Worm (Caenorhabditis elegans) whole organism, L1 larva: ENCODE data around the gene clec-205.
A peak's percentile ranks its signal among the peaks of the same experiment; 100 is the strongest.

ENCODE experiments used
- C04F5.9 ChIP-seq: sonication (generic microtip); optimal IDR thresholded peaks from 2 replicates; lab custom pipeline; 2016; ENCODE audit warnings: missing genetic modification characterization, missing compliant biosample characterization
- C16A3.4 ChIP-seq: fragments of 150-350 bp; optimal IDR thresholded peaks from 2 replicates; lab custom pipeline; 2014; ENCODE audit warnings: missing biosample characterization, missing genetic modification characterization
- Y116A8C.19 ChIP-seq: sonication (generic microtip); optimal IDR thresholded peaks from 2 replicates; lab custom pipeline; 2016; ENCODE audit warnings: missing compliant biosample characterization, missing genetic modification characterization, borderline replicate concordance
- ama-1 ChIP-seq: fragments of 150-350 bp; optimal IDR thresholded peaks from 2 replicates; lab custom pipeline; 2014
- blmp-1 ChIP-seq: fragments of 150-350 bp; optimal IDR thresholded peaks from 2 replicates; lab custom pipeline; 2014; ENCODE audit warnings: missing biosample characterization, missing genetic modification characterization
- ceh-8 ChIP-seq: fragments of 200-800 bp; sonication (Bioruptor generic); optimal IDR thresholded peaks from 2 replicates; lab custom pipeline; 2018; ENCODE audit warnings: mild to moderate bottlenecking, missing genetic modification characterization, moderate library complexity, missing compliant biosample characterization
- ceh-82 ChIP-seq, 3 experiments: fragments of 150-350 bp in 1 of 3; sonication (generic microtip) in 2 of 3; optimal IDR thresholded peaks; 2 replicates each; lab custom pipeline; 2014 to 2017; ENCODE audit warnings: missing biosample characterization in 3 of 3, missing genetic modification characterization in 3 of 3
- ceh-88 ChIP-seq: fragments of 200-800 bp; sonication (Bioruptor generic); IDR thresholded peaks from 2 replicates; pipeline ENCODE4 v1.3.6; 2022; ENCODE audit warnings: missing genetic modification characterization, missing compliant biosample characterization
- ces-1 ChIP-seq: fragments of 150-350 bp; optimal IDR thresholded peaks from 2 replicates; lab custom pipeline; 2014; ENCODE audit warnings: missing biosample characterization, missing genetic modification reagents, missing genetic modification characterization
- dsc-1 ChIP-seq: sonication (generic microtip); optimal IDR thresholded peaks from 2 replicates; lab custom pipeline; 2016; ENCODE audit warnings: mild to moderate bottlenecking, missing genetic modification characterization, missing compliant biosample characterization
- efl-1 ChIP-seq, 4 experiments: fragments of 150-350 bp; optimal IDR thresholded peaks in 3 of 4; peaks in 1 of 4; 1 replicate in 1 of 4; 2 replicates in 3 of 4; lab custom pipeline; 2014; ENCODE audit warnings: missing biosample characterization in 2 of 4, missing genetic modification characterization in 2 of 4, missing genetic modification reagents in 2 of 4
- elt-2 ChIP-seq: sonication (generic microtip); optimal IDR thresholded peaks from 2 replicates; lab custom pipeline; 2016; ENCODE audit warnings: missing genetic modification characterization, mild to moderate bottlenecking, inconsistent platforms, missing compliant biosample characterization, missing genetic modification reagents
- ets-5 ChIP-seq: fragments of 200-800 bp; sonication (Bioruptor generic); IDR thresholded peaks from 2 replicates; pipeline ENCODE4 v1.3.6; 2022; ENCODE audit warnings: missing genetic modification characterization, missing compliant biosample characterization
- fkh-10 ChIP-seq: sonication (generic microtip); optimal IDR thresholded peaks from 2 replicates; lab custom pipeline; 2017; ENCODE audit warnings: missing biosample characterization, missing genetic modification reagents, missing genetic modification characterization
- fkh-8 ChIP-seq: sonication (generic microtip); optimal IDR thresholded peaks from 2 replicates; lab custom pipeline; 2016; ENCODE audit warnings: mild to moderate bottlenecking, missing genetic modification characterization, missing compliant biosample characterization
- grh-1 ChIP-seq: fragments of 200-800 bp; sonication (Bioruptor generic); IDR thresholded peaks from 2 replicates; pipeline ENCODE4 v1.3.6; 2022; ENCODE audit warnings: missing genetic modification reagents, missing genetic modification characterization, missing compliant biosample characterization
- lin-35 ChIP-seq, 2 experiments: fragments of 150-350 bp; optimal IDR thresholded peaks; 2 replicates each; lab custom pipeline; 2014; ENCODE audit warnings: missing biosample characterization in 2 of 2, missing genetic modification characterization in 2 of 2, missing genetic modification reagents in 2 of 2
- lin-39 ChIP-seq: fragments of 150-350 bp; optimal IDR thresholded peaks from 2 replicates; lab custom pipeline; 2014; ENCODE audit warnings: missing biosample characterization, missing genetic modification reagents, missing genetic modification characterization
- lir-3 ChIP-seq: sonication (generic microtip); optimal IDR thresholded peaks from 2 replicates; lab custom pipeline; 2016; ENCODE audit warnings: mild to moderate bottlenecking, missing genetic modification characterization, moderate library complexity, missing compliant biosample characterization; ENCODE audit not compliant: poor library complexity
- mab-9 ChIP-seq: fragments of 200-800 bp; sonication (Bioruptor generic); IDR thresholded peaks from 2 replicates; pipeline ENCODE4 v1.3.6; 2022; ENCODE audit warnings: missing genetic modification reagents, missing genetic modification characterization, missing compliant biosample characterization
- mef-2 ChIP-seq: fragments of 150-350 bp; optimal IDR thresholded peaks from 2 replicates; lab custom pipeline; 2014; ENCODE audit warnings: missing biosample characterization, missing genetic modification characterization
- nhr-11 ChIP-seq: fragments of 150-350 bp; optimal IDR thresholded peaks from 2 replicates; lab custom pipeline; 2014; ENCODE audit warnings: missing biosample characterization, missing genetic modification characterization
- nhr-28 ChIP-seq: fragments of 150-350 bp; optimal IDR thresholded peaks from 2 replicates; lab custom pipeline; 2014; ENCODE audit warnings: missing biosample characterization, missing genetic modification characterization
- nhr-47 ChIP-seq: sonication (generic microtip); optimal IDR thresholded peaks from 2 replicates; lab custom pipeline; 2016; ENCODE audit warnings: mild to moderate bottlenecking, missing genetic modification characterization, moderate library complexity, missing compliant biosample characterization
- nhr-71 ChIP-seq: sonication (generic microtip); optimal IDR thresholded peaks from 2 replicates; lab custom pipeline; 2016; ENCODE audit warnings: mild to moderate bottlenecking, missing genetic modification characterization, moderate library complexity, missing compliant biosample characterization
- nhr-76 ChIP-seq: sonication (generic microtip); optimal IDR thresholded peaks from 2 replicates; lab custom pipeline; 2017; ENCODE audit warnings: missing biosample characterization, missing genetic modification characterization
- pax-3 ChIP-seq: fragments of 200-800 bp; sonication (Bioruptor generic); optimal IDR thresholded peaks from 2 replicates; lab custom pipeline; 2018; ENCODE audit warnings: mild to moderate bottlenecking, missing genetic modification characterization, moderate library complexity, missing compliant biosample characterization
- snpc-4 ChIP-seq: fragments of 150-350 bp; optimal IDR thresholded peaks from 2 replicates; lab custom pipeline; 2014; ENCODE audit warnings: missing biosample characterization, missing genetic modification characterization
- sptf-1 ChIP-seq: fragments of 150-350 bp; optimal IDR thresholded peaks from 2 replicates; lab custom pipeline; 2014; ENCODE audit warnings: missing biosample characterization, missing genetic modification characterization
- unc-86 ChIP-seq: sonication (generic microtip); optimal IDR thresholded peaks from 2 replicates; lab custom pipeline; 2016; ENCODE audit warnings: missing genetic modification characterization, missing compliant biosample characterization
- unc-98 ChIP-seq: fragments of 200-800 bp; sonication (Bioruptor generic); IDR thresholded peaks from 2 replicates; pipeline ENCODE4 v1.3.6; 2022; ENCODE audit warnings: missing genetic modification characterization, missing compliant biosample characterization
- xbp-1 ChIP-seq: sonication (generic microtip); optimal IDR thresholded peaks from 2 replicates; lab custom pipeline; 2016; ENCODE audit warnings: missing genetic modification characterization, missing compliant biosample characterization
- zip-4 ChIP-seq: fragments of 200-800 bp; sonication (Bioruptor generic); optimal IDR thresholded peaks from 2 replicates; lab custom pipeline; 2018; ENCODE audit warnings: mild to moderate bottlenecking, missing genetic modification characterization, moderate library complexity, missing compliant biosample characterization

clec-205 gene

DNA sequence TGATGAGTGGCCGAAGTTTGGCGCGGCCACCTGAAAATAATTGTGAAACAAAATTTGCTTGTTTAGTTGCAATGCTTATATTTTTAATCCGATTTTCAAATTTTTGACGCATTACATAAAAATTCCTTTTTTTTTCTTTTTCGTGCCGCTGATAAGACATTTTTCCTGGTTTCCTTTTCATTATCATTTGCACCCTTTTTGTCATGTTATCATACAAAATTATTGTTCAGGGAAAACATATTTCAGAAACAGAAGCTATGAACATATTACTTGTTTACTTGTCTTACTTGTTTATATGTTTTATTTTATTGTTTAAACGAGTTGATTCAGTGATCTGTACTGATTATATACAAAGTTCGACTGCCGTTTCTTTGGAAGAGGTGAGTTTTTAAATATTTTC, at the start of gene clec-205:
TSS of gene clec-205 (plus strand) at position 212 of the 400 bp plus-strand sequence.
- peak; percentile 66 for TF ChIP-seq elt-2
- no peak for TF ChIP-seq snpc-4
- TF ChIP-seq xbp-1: no peak
- TF ChIP-seq efl-1 (optimal IDR thresholded peaks at IDR 0.05; lab: Kevin White, UChicago): no peak
- TF ChIP-seq efl-1 (GFP tag; optimal IDR thresholded peaks at IDR 0.05 in 1 of 2; lab: Kevin White, UChicago): peak in 1 of 2 experiments; percentile 84

ce11 chrV:1710909-1711308, 49.8 kb upstream of the clec-205 start, which contains the start of gene srw-100:
srw-100 (plus strand) TSS chrV:1711209.
- TF ChIP-seq fkh-10 (GFP tag; lab: Kevin White, UChicago) (no peak), C16A3.4 (tag; lab: Kevin White, UChicago) (no peak), nhr-28 (no peak), nhr-71 (tag; lab: Kevin White, UChicago) (no peak), unc-86 (tag; lab: Kevin White, UChicago) (no peak)

DNA sequence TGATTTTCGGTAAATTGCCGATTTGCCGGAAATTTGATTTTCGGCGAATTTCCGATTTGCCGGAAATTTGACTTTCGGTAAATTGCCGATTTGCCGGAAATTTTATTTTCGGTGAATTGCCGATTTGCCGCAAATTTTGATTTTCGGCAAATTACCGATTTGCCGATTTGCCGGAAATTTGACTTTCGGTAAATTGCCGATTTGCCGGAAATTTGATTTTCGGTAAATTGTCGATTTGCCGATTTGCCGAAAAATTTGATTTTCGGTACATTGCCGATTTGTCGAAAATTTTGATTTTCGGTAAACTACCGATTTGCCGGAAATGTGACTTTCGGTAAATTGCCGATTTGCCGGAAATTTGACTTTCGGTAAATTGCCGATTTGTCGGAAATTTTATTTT, 46.9 kb upstream of the clec-205 start:
- TF ChIP-seq unc-98 (GFP tag; lab: Robert Waterston, UW) (peak; percentile 44; the same call in 1 of the 2 replicates), ets-5 (0 out of 2 replicates have a peak, but pooled peaks have one; percentile 17), mab-9 (GFP tag; lab: Robert Waterston, UW) (peak; percentile 58; the same call in 1 of the 2 replicates), grh-1 (0 out of 2 replicates have a peak, but pooled peaks have one; percentile 18), ceh-88 (GFP tag; lab: Robert Waterston, UW) (peak; percentile 20; the same call in 1 of the 2 replicates)

ce11 chrV:1716892-1717291, 43.8 kb upstream of the clec-205 start, which contains the start of gene srw-103:
srw-103 (plus strand) TSS chrV:1717192.
- TF ChIP-seq fkh-8 (tag; lab: Kevin White, UChicago): peak; percentile 7
- no peak for TF ChIP-seq pax-3 (tag; lab: Kevin White, UChicago)
- TF ChIP-seq, all 84 proteins: peak for 1

- TF ChIP-seq Y116A8C.19 (tag; lab: Kevin White, UChicago) (no peak), fkh-8 (tag; lab: Kevin White, UChicago) (peak; percentile 60), nhr-11 (peak; percentile 13), ama-1 (no peak), nhr-71 (tag; lab: Kevin White, UChicago) (peak; percentile 52), blmp-1 (tag; lab: Kevin White, UChicago) (no peak), mef-2 (tag; lab: Kevin White, UChicago) (no peak), fkh-10 (GFP tag; lab: Kevin White, UChicago) (no peak), ceh-8 (peak; percentile 68), zip-4 (GFP tag; lab: Kevin White, UChicago) (no peak)
- TF ChIP-seq, all 84 proteins: peak for 4
Observed at ce11 chrV:1718232-1718631, 42.5 kb upstream of the clec-205 start.

DNA sequence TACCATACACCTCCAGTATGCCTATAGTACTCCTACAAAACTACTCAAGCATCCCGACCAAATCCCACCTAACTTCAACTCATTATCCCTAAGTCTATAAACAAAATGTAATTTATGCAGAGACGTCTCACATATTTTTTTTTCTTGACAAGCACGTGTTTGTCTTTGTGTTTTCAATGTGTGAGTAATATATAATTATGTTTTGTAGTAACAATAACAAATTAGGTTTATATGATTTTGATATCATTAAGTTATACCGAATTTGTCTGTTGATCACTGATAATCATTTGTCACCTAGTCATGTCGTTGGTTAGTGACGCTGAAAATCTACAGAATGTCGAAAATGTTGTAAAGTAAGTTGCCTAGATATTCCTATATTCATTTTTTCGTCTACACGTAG, 40.8 kb upstream of the clec-205 start, which contains the start of gene srw-102:
TSS of gene srw-102 (plus strand) at position 301 of the 400 bp plus-strand sequence.
- TF ChIP-seq nhr-47 (tag; lab: Kevin White, UChicago) (peak; percentile 21), dsc-1 (no peak), ceh-8 (peak; percentile 81)

DNA sequence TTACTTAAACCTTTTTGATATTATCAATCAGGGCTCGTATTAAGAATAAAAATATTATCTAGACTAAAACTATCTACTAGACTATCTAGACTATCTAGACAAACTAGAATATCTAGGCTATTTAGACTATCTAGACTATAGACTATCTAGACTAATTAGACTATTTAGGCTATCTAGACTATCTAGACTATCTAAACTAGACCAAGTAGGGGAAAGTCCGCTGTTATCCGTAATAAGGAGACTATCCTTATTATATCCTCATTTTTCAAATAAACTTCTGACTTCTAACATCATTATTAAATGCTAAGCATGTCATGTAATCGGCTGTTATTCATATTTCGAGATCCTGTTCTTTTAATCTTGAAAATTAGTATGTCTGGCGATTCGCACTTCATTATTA, 38.7 kb upstream of the clec-205 start, which contains the start of gene srw-101:
TSS of gene srw-101 (plus strand) at position 301 of the 400 bp plus-strand sequence.
- TF ChIP-seq C04F5.9 (tag; lab: Kevin White, UChicago): no peak
- no peak for TF ChIP-seq lir-3
- TF ChIP-seq mab-9 (GFP tag; lab: Robert Waterston, UW): no peak
- no peak for TF ChIP-seq lin-35 (GFP tag; optimal IDR thresholded peaks at IDR 0.05; lab: Kevin White, UChicago)
- TF ChIP-seq sptf-1 (tag; lab: Kevin White, UChicago): no peak
- no peak for TF ChIP-seq lin-39
- no peak for TF ChIP-seq ces-1 (GFP tag; lab: Kevin White, UChicago)
- no peak for TF ChIP-seq ceh-82 (tag; optimal IDR thresholded peaks at IDR 0.05; lab: Kevin White, UChicago)
- TF ChIP-seq nhr-76 (tag; lab: Kevin White, UChicago): no peak
- TF ChIP-seq, all 84 proteins: peak for 0
